Worm (Caenorhabditis elegans): ENCODE results near the gene F59F3.6.

F59F3.6 gene

DNA sequence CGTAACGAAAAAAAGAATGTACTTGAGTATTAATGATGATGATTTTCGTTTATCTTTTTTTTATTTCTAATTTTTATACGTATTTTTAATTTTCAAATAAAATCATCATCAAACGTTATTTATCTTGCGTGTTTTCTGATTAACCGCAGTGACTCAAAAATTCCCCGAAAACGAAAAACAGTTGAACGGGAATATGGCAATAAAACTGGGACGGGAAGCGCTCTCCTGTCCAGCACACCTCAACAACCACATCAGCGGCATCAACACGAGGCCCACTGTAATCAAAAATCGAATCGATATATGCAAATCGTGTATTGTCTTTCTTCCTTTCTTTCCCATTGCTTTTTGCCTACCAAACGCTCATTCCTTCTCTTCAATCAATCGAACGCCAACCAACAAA is 39.9 kb downstream of the F59F3.6 start, which contains the start of gene K09C8.2:
K09C8.2 (plus strand) TSS at position 301 of the 400 bp plus-strand sequence.
- TF ChIP-seq ama-1 (optimal IDR thresholded peaks at IDR 0.05) = no peak
- TF ChIP-seq nhr-67 (tag; optimal IDR thresholded peaks at IDR 0.05) = no peak
- no peak for TF ChIP-seq lin-39 (tag; optimal IDR thresholded peaks at IDR 0.05)
- TF ChIP-seq hmg-11 (tag; optimal IDR thresholded peaks at IDR 0.05) = no peak
- no peak for TF ChIP-seq aly-2 (tag; optimal IDR thresholded peaks at IDR 0.05)
- TF ChIP-seq nhr-28 (tag; optimal IDR thresholded peaks at IDR 0.05) = no peak
- TF ChIP-seq nhr-12 (tag; optimal IDR thresholded peaks at IDR 0.05) = no peak
- no peak for TF ChIP-seq lsy-12 (tag; optimal IDR thresholded peaks at IDR 0.05)
- no peak for TF ChIP-seq unc-39 (tag; optimal IDR thresholded peaks at IDR 0.05)
- no peak for TF ChIP-seq skn-1 (tag; optimal IDR thresholded peaks at IDR 0.05)
- TF ChIP-seq ztf-4 (tag; optimal IDR thresholded peaks at IDR 0.05) = no peak
- no peak for TF ChIP-seq nhr-237 (tag; optimal IDR thresholded peaks at IDR 0.05)
- no peak for TF ChIP-seq nhr-25 (tag; optimal IDR thresholded peaks at IDR 0.05)

DNA sequence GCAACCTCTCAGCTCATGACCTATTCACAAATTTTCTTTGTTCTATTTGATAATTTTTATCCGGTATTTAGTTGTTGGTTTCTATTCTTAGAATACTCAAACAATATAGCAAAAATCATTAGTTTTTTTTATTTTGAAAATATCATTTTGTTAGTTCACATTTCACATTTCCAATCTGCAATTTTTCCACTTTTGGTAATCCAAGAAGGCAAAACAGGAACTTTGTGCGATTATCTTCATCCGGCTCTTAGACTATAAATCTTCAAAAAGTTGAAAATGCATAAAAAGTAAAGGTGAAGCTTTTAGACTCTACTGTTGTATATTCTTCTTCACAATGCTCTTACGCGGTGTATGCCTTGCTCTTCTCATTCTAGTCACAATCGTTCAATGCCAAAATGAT is 40.6 kb downstream of the F59F3.6 start, which contains the start of gene nlp-19:
nlp-19 (plus strand) TSS at position 301 of the 400 bp plus-strand sequence.
- TF ChIP-seq ama-1 (optimal IDR thresholded peaks at IDR 0.05) = no peak
- TF ChIP-seq ztf-4 (tag; optimal IDR thresholded peaks at IDR 0.05) = no peak
- no peak for TF ChIP-seq mml-1 (tag; optimal IDR thresholded peaks at IDR 0.05)
- TF ChIP-seq lin-15B (tag; optimal IDR thresholded peaks at IDR 0.05) = no peak
- TF ChIP-seq pha-4 (tag; optimal IDR thresholded peaks at IDR 0.05) = no peak
- TF ChIP-seq tbx-2 (tag; optimal IDR thresholded peaks at IDR 0.05) = no peak
- TF ChIP-seq nhr-67 (tag; optimal IDR thresholded peaks at IDR 0.05) = no peak
- TF ChIP-seq R02D3.7 (tag; optimal IDR thresholded peaks at IDR 0.05) = no peak

DNA sequence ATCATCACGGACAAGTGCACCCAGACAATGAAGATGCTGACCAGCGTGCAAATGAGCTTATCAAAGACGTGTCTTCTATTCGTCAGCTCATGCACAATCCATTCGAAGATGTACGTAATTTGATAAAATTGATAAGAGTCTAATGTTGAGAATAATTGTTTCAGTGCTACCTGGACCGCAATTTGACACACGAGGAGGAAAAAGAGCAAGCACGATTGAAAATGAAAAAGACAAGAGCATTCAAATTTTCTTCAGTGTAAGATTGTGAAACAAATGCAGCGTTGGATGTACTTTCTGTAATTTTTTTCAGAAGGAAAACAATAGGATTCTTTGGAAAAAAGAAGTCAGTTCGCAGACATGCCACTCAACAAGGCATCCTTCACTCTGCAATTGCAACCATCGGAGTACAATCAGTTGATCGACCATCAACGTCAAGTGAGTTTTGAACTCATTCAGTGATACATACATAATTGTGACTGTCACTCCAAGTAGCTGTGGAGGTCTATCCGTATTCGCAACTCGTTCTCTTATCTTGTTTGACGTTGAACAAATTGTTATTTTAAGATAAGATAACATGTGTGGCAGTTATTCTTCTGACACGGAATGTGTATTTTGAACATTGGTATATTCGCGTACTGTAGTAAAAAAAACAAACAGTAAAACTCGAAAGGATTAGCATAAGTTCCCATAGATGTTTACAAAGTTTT is 42.0 kb downstream of the F59F3.6 start:
- peak; percentile 45 for TF ChIP-seq elt-2 (tag; optimal IDR thresholded peaks at IDR 0.05)
- TF ChIP-seq nhr-28 (tag; optimal IDR thresholded peaks at IDR 0.05) = no peak
- no peak for TF ChIP-seq ama-1 (optimal IDR thresholded peaks at IDR 0.05)
- TF ChIP-seq pqm-1 (tag; optimal IDR thresholded peaks at IDR 0.05) = peak; percentile 32

DNA sequence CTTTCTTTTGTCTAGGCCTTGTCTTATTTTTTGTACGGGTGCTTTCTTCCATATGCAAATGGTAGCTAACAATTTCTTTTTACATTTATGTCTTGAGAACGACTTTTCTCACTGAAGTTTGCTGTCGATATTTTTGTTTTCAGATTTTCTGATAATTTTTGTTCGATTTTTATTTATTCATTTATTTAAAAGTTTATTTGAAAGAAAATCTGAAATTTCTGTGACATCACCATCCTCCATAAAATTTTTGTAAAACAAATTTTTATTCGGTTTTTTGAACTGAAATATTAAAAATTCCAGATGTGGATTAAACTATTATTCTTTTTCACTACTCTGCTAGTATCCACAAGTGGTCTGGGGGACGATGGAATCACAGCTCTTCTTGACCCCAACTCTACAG is 45.2 kb downstream of the F59F3.6 start, which contains the start of gene pbo-4:
pbo-4 (plus strand) TSS at position 301 of the 400 bp plus-strand sequence.
- TF ChIP-seq elt-2 (tag; optimal IDR thresholded peaks at IDR 0.05) = no peak
- TF ChIP-seq ama-1 (optimal IDR thresholded peaks at IDR 0.05) = no peak
- no peak for TF ChIP-seq unc-39 (tag; optimal IDR thresholded peaks at IDR 0.05)
- TF ChIP-seq ZK546.5 (tag; optimal IDR thresholded peaks at IDR 0.05) = no peak
- TF ChIP-seq lin-39 (tag; optimal IDR thresholded peaks at IDR 0.05) = no peak
- TF ChIP-seq snpc-4 (tag; optimal IDR thresholded peaks at IDR 0.05) = no peak
- no peak for TF ChIP-seq ceh-16 (tag; optimal IDR thresholded peaks at IDR 0.05)

DNA sequence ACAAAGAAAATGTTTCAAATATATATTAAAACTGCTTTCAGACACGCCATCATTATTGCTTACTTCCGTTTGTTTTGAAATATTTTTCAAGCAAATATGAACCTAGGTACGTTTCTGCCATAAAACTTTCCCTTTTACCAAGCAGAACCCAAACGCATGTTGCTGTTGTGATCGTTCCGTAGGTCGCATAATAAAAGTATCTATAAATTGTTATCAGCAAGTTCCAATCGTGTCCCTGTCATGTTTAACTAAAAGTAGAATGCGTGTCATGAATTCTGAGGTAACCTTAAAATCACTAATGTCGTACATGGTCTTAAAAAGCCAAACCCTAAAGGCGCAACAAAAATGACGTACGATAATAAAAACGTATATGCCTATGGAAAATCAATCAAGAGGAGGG is 47.2 kb downstream of the F59F3.6 start:
- TF ChIP-seq pqm-1 (tag; optimal IDR thresholded peaks at IDR 0.05) (peak; percentile 19), elt-2 (tag; optimal IDR thresholded peaks at IDR 0.05) (peak; percentile 63), nhr-28 (tag; optimal IDR thresholded peaks at IDR 0.05) (no peak)

DNA sequence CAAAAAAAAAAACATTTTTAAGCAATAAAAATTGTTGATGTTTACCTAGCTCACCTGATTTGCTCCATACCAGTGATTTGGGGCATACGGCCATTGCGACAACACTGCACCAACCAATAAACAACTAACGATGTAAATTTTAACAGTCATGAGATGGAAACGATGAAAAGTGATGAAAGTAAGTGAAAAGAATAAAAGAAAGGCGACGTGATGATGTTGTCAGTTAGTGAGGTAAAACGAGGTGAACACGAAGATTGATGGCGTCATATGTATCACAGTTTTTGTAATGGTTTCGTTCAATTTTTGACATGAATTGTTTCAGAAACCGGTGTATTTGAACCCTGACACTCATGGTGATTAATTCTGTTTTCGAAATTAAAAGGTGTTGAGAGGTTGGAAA is 47.9 kb downstream of the F59F3.6 start, which contains the start of gene K09C8.7:
K09C8.7 (minus strand) TSS at position 226 of the 400 bp plus-strand sequence.
- no peak for TF ChIP-seq egl-27 (tag; optimal IDR thresholded peaks at IDR 0.05)
- TF ChIP-seq ceh-82 (tag; optimal IDR thresholded peaks at IDR 0.05) = no peak
- no peak for TF ChIP-seq lin-15B (tag; optimal IDR thresholded peaks at IDR 0.05)

DNA sequence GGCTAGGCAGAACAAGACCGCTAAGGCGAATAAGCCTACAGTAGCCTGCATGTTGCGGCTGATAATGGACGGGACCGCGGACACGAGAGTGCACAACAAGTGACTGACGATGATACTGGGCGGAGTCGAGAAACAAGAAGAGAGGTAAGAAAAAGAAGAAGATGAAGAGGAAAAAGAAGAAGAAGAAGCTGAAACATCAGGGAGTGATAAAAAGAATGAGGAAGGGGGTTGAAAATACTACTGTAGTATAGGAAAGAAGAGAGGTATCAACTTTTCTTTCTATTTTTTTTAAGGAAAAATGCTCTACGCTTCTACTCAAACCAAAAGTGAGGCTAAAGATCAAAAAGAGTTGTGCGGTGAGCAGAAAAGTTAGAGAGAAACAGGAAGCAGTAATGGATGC is 50.2 kb downstream of the F59F3.6 start, which contains the start of gene T21B6.3:
T21B6.3 (minus strand) TSS at position 101 of the 400 bp plus-strand sequence.
- TF ChIP-seq nhr-11 (tag; optimal IDR thresholded peaks at IDR 0.05) (no peak), skn-1 (tag; optimal IDR thresholded peaks at IDR 0.05) (no peak), unc-62 (GFP tag; optimal IDR thresholded peaks at IDR 0.05) (no peak), zag-1 (tag; optimal IDR thresholded peaks at IDR 0.05) (no peak), aly-2 (tag; optimal IDR thresholded peaks at IDR 0.05) (no peak), lin-39 (tag; optimal IDR thresholded peaks at IDR 0.05) (no peak), lin-15B (tag; optimal IDR thresholded peaks at IDR 0.05) (no peak), mdl-1 (tag; optimal IDR thresholded peaks at IDR 0.05) (no peak), fkh-2 (tag; optimal IDR thresholded peaks at IDR 0.05) (no peak), lsy-12 (tag; optimal IDR thresholded peaks at IDR 0.05) (no peak), egl-27 (tag; optimal IDR thresholded peaks at IDR 0.05) (no peak), ama-1 (optimal IDR thresholded peaks at IDR 0.05) (no peak), mml-1 (tag; optimal IDR thresholded peaks at IDR 0.05) (no peak), ZK546.5 (tag; optimal IDR thresholded peaks at IDR 0.05) (no peak)

All from whole organism, L3 larva.